Fruit fly (Drosophila melanogaster) whole organism, embryonic: ENCODE measurements around the gene atl.

Experiments
- CG10462 ChIP-seq: fragments of 200-800 bp; sonication (Bioruptor generic); optimal IDR thresholded peaks from 2 replicates; lab custom pipeline; 2016; ENCODE audit warnings: missing biosample characterization, missing genetic modification characterization
- CG12155 ChIP-seq: fragments of 200-800 bp; sonication (Bioruptor generic); optimal IDR thresholded peaks from 3 replicates; lab custom pipeline; 2016; ENCODE audit warnings: missing biosample characterization, missing genetic modification characterization
- CG1233 ChIP-seq: fragments of 200-800 bp; sonication (Bioruptor generic); optimal IDR thresholded peaks from 4 replicates; lab custom pipeline; 2018; ENCODE audit warnings: missing biosample characterization, mild to moderate bottlenecking, missing genetic modification characterization
- CG15073 ChIP-seq: fragments of 200-800 bp; sonication (Bioruptor generic); optimal IDR thresholded peaks from 2 replicates; lab custom pipeline; 2016; ENCODE audit warnings: missing biosample characterization, missing genetic modification characterization
- CG4404 ChIP-seq: fragments of 200-800 bp; sonication (Bioruptor generic); IDR thresholded peaks from 2 replicates; pipeline ENCODE4 v1.3.6; 2022; ENCODE audit warnings: missing biosample characterization, missing genetic modification characterization
- CG4854 ChIP-seq: fragments of 200-800 bp; sonication (Bioruptor generic); optimal IDR thresholded peaks from 2 replicates; lab custom pipeline; 2016; ENCODE audit warnings: missing biosample characterization, missing genetic modification characterization, inconsistent platforms
- CG6654 ChIP-seq: fragments of 200-800 bp; sonication (Bioruptor generic); optimal IDR thresholded peaks from 2 replicates; lab custom pipeline; 2017; ENCODE audit warnings: missing biosample characterization, mild to moderate bottlenecking, missing genetic modification characterization
- CG6854 ChIP-seq: fragments of 200-800 bp; sonication (Bioruptor generic); optimal IDR thresholded peaks from 3 replicates; lab custom pipeline; 2017; ENCODE audit warnings: missing biosample characterization, mild to moderate bottlenecking, missing genetic modification characterization
- CG9932 ChIP-seq: fragments of 200-800 bp; sonication (Bioruptor generic); IDR thresholded peaks from 2 replicates; pipeline ENCODE4 v1.3.6; 2022; ENCODE audit warnings: missing biosample characterization, missing genetic modification characterization
- Dad ChIP-seq: fragments of 200-800 bp; sonication (Bioruptor generic); optimal IDR thresholded peaks from 3 replicates; lab custom pipeline; 2016; ENCODE audit warnings: missing biosample characterization, missing genetic modification characterization
- ERR ChIP-seq: fragments of 200-800 bp; sonication (Bioruptor generic); optimal IDR thresholded peaks from 2 replicates; lab custom pipeline; 2016; ENCODE audit warnings: missing biosample characterization, missing genetic modification characterization
- HmgZ ChIP-seq: fragments of 200-800 bp; sonication (Bioruptor generic); optimal IDR thresholded peaks from 2 replicates; lab custom pipeline; 2018; ENCODE audit warnings: missing biosample characterization, mild to moderate bottlenecking, missing genetic modification characterization
- Max ChIP-seq: fragments of 200-800 bp; sonication (Bioruptor generic); optimal IDR thresholded peaks from 2 replicates; lab custom pipeline; 2016; ENCODE audit warnings: missing biosample characterization, mild to moderate bottlenecking, missing genetic modification characterization
- Nf-YA ChIP-seq: fragments of 200-800 bp; sonication (Bioruptor generic); IDR thresholded peaks from 2 replicates; pipeline ENCODE4 v1.3.6; 2022; ENCODE audit warnings: missing biosample characterization, missing genetic modification characterization
- abd-A ChIP-seq: fragments of 200-800 bp; sonication (Bioruptor generic); optimal IDR thresholded peaks from 3 replicates; lab custom pipeline; 2019; ENCODE audit warnings: missing biosample characterization, mild to moderate bottlenecking, missing genetic modification characterization, moderate library complexity
- chinmo ChIP-seq: fragments of 200-800 bp; sonication (Bioruptor generic); IDR thresholded peaks from 4 replicates; pipeline ENCODE4 v1.3.6; 2022; ENCODE audit warnings: missing biosample characterization, missing genetic modification characterization; ENCODE audit not compliant: partially characterized antibody
- cwo ChIP-seq: fragments of 200-800 bp; sonication (Bioruptor generic); optimal IDR thresholded peaks from 3 replicates; lab custom pipeline; 2017; ENCODE audit warnings: missing biosample characterization, missing genetic modification characterization, mild to moderate bottlenecking, moderate library complexity, missing genetic modification reagents
- ewg ChIP-seq: fragments of 200-800 bp; sonication (Bioruptor generic); optimal IDR thresholded peaks from 3 replicates; lab custom pipeline; 2017; ENCODE audit warnings: mild to moderate bottlenecking, missing biosample characterization, missing genetic modification reagents, missing genetic modification characterization
- fd64A ChIP-seq: fragments of 200-800 bp; sonication (Bioruptor generic); optimal IDR thresholded peaks from 3 replicates; lab custom pipeline; 2018; ENCODE audit warnings: missing biosample characterization, mild to moderate bottlenecking, missing genetic modification characterization
- hkb ChIP-seq, 2 experiments: fragments of 200-800 bp in 1 of 2; fragments of >200 bp in 1 of 2; sonication (Bioruptor generic) in 1 of 2; IDR thresholded peaks in 1 of 2; optimal IDR thresholded peaks in 1 of 2; 2 replicates each; pipeline versions ENCODE4 v1.3.6 to Lab custom; 2017 to 2022; ENCODE audit warnings: missing biosample characterization in 1 of 2, missing genetic modification characterization in 1 of 2
- ind ChIP-seq: fragments of 200-800 bp; sonication (Bioruptor generic); optimal IDR thresholded peaks from 3 replicates; lab custom pipeline; 2016; ENCODE audit warnings: missing biosample characterization, missing genetic modification characterization
- onecut ChIP-seq: fragments of 200-800 bp; sonication (Bioruptor generic); IDR thresholded peaks from 2 replicates; pipeline ENCODE4 v1.3.6; 2022; ENCODE audit warnings: missing biosample characterization, missing genetic modification characterization
- sc ChIP-seq, 3 experiments: fragments of >200 bp in 2 of 3; fragments of 200-800 bp in 1 of 3; sonication (Bioruptor generic) in 1 of 3; optimal IDR thresholded peaks; 2 replicates in 2 of 3; 3 replicates in 1 of 3; lab custom pipeline; 2017; ENCODE audit warnings: mild to moderate bottlenecking in 1 of 3, missing biosample characterization in 1 of 3, missing genetic modification characterization in 1 of 3, missing genetic modification reagents in 1 of 3

Gene atl

DNA sequence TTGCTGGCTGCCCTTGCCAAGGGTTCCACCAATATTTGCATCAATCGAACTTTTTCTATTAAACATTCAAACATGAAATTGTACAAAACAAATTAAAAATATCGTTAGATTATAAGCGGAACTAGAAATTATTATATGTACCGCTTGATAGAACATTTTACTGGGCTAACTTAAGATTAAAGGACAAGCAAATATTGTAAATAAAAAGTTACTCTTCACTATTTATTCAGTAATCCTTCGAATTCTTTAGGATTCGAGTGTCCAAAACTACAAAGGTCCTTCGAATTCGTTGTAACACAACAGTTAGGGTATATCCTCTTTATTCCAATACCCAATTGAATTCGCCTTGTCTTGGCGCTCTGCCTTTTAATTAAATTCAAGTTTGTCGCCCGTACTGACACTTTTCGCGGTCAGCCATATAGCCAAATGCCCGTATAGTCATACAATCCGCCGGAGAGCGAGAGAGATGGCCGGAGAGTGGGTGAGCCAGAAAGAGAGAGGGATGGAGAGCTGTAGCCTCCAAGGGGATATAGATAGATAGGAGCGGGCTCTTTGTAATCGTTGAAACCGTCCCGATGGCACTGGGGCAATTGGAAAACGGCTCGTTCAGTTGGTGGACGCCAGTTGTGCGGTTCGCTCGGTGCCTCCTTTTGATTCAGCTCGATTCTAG is 42.2 kb downstream of the atl start (continued):
- TF ChIP-seq HmgZ (tag; lab: Kevin White, UChicago) (no peak), CG9932 (GFP tag; lab: Robert Waterston, UW) (peak; percentile 41), onecut (GFP tag; lab: Robert Waterston, UW) (no peak), CG6654 (GFP tag; lab: Kevin White, UChicago) (no peak), fd64A (GFP tag; lab: Kevin White, UChicago) (no peak), cwo (no peak)

- TF ChIP-seq CG15073 (GFP tag; lab: Kevin White, UChicago) (no peak), CG1233 (GFP tag; lab: Kevin White, UChicago) (no peak), CG12155 (GFP tag; lab: Kevin White, UChicago) (no peak), CG6854 (GFP tag; lab: Kevin White, UChicago) (no peak), Dad (no peak), ERR (GFP tag; lab: Kevin White, UChicago) (no peak), ewg (GFP tag; lab: Kevin White, UChicago) (no peak), abd-A (peak; percentile 50), onecut (GFP tag; lab: Robert Waterston, UW) (peak; percentile 84), ind (no peak), Nf-YA (GFP tag; lab: Robert Waterston, UW) (no peak), chinmo (GFP tag; lab: Robert Waterston, UW) (0 out of 4 replicates have a peak, but pooled peaks have one; percentile 6), CG4854 (GFP tag; lab: Kevin White, UChicago) (no peak), sc (optimal IDR thresholded peaks at IDR 0.05; lab: Kevin White, UChicago) (no peak), sc (GFP tag; optimal IDR thresholded peaks at IDR 0.05; lab: Kevin White, UChicago) (no peak), CG4404 (GFP tag; lab: Robert Waterston, UW) (no peak), CG10462 (GFP tag; lab: Kevin White, UChicago) (no peak), hkb (optimal IDR thresholded peaks at IDR 0.05; lab: Kevin White, UChicago) (no peak), hkb (GFP tag; IDR thresholded peaks at IDR 0.05; lab: Robert Waterston, UW) (no peak), Max (GFP tag; lab: Kevin White, UChicago) (no peak)
Observed at dm6 chr3R:24671662-24672061, 46.2 kb downstream of the atl start.
